Worm (Caenorhabditis elegans): ENCODE data around the gene gcsh-1.

The gcsh-1 gene

DNA sequence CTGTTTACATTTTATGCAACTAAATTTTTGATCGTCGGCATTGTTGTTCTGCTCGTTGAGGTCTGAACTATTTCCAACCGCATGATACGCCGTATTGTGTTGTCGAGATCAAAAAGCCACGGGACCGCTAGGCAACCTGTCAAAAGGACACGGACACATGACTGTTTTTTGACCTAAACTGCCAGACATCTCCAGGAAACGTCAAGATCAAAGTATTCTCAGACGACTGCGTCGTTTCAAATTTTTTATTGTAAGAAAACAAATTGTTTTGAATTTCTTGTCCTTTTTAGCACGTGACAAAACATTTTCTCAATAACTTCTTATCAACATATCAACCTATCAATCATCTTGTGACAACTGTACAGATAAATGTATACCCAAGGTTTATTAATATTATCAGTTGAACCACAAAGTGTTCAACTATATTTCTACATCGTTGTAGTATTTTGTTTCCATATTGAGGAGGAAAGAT is 12.7 kb downstream of the gcsh-1 start (continued):
- TF ChIP-seq mxl-3 (GFP tag; optimal IDR thresholded peaks at IDR 0.05) (peak; percentile 43), nhr-77 (tag; optimal IDR thresholded peaks at IDR 0.05) (peak; percentile 76), lin-13 (GFP tag; optimal IDR thresholded peaks at IDR 0.05) (no peak), rbr-2 (tag; optimal IDR thresholded peaks at IDR 0.05) (no peak), pha-4 (GFP tag; IDR thresholded peaks at IDR 0.05) (no peak), pha-4 (tag; optimal IDR thresholded peaks at IDR 0.05) (no peak), lin-15B (tag; optimal IDR thresholded peaks at IDR 0.05) (no peak), attf-4 (tag; optimal IDR thresholded peaks at IDR 0.05) (no peak), lim-7 (GFP tag; IDR thresholded peaks at IDR 0.05) (no peak), duxl-1 (tag; optimal IDR thresholded peaks at IDR 0.05; ENCODE audit: poor library complexity) (no peak), mdt-29 (GFP tag; IDR thresholded peaks at IDR 0.05) (0 out of 2 replicates have a peak, but pooled peaks have one; percentile 63), hlh-11 (tag; optimal IDR thresholded peaks at IDR 0.05) (peak; percentile 95), nhr-41 (GFP tag; IDR thresholded peaks at IDR 0.05) (no peak), F37D6.2 (tag; optimal IDR thresholded peaks at IDR 0.05) (no peak), Y75B8A.6 (GFP tag; IDR thresholded peaks at IDR 0.05) (no peak), zfp-2 (tag; optimal IDR thresholded peaks at IDR 0.05) (no peak), daf-12 (tag; optimal IDR thresholded peaks at IDR 0.05) (no peak), R02D3.7 (tag; optimal IDR thresholded peaks at IDR 0.05) (no peak), nhr-42 (GFP tag; IDR thresholded peaks at IDR 0.05) (no peak), unc-62 (GFP tag; optimal IDR thresholded peaks at IDR 0.05 in 1 of 2) (peak; percentile 57 to 99), unc-62 (tag; optimal IDR thresholded peaks at IDR 0.05) (no peak), zip-2 (tag; optimal IDR thresholded peaks at IDR 0.05) (no peak), gei-8 (GFP tag; optimal IDR thresholded peaks at IDR 0.05) (peak; percentile 77), zag-1 (tag; optimal IDR thresholded peaks at IDR 0.05) (no peak), set-16 (GFP tag; IDR thresholded peaks at IDR 0.05) (no peak), spr-3 (GFP tag; optimal IDR thresholded peaks at IDR 0.05) (no peak), snpc-1.2 (GFP tag; IDR thresholded peaks at IDR 0.05) (no peak), nhr-10 (tag; optimal IDR thresholded peaks at IDR 0.05) (no peak), sdz-12 (GFP tag; optimal IDR thresholded peaks at IDR 0.05) (no peak), lir-3 (tag; optimal IDR thresholded peaks at IDR 0.05) (no peak), Y105C5A.15 (GFP tag; IDR thresholded peaks at IDR 0.05) (no peak), ceh-32 (tag; optimal IDR thresholded peaks at IDR 0.05; ENCODE audit: poor library complexity) (no peak), hmg-1.1 (GFP tag; IDR thresholded peaks at IDR 0.05) (no peak), saeg-2 (GFP tag; IDR thresholded peaks at IDR 0.05) (peak; percentile 84; the same call in 1 of the 2 replicates), ZK337.2 (GFP tag; IDR thresholded peaks at IDR 0.05) (no peak), nhr-11 (tag; optimal IDR thresholded peaks at IDR 0.05) (no peak), skn-1 (tag; optimal IDR thresholded peaks at IDR 0.05) (no peak), egl-27 (tag; optimal IDR thresholded peaks at IDR 0.05) (no peak), mep-1 (tag; optimal IDR thresholded peaks at IDR 0.05) (peak; percentile 80), zip-11 (GFP tag; IDR thresholded peaks at IDR 0.05) (no peak), F26F4.8 (GFP tag; conservative IDR thresholded peaks at IDR 0.05) (no peak), hlh-30 (tag; optimal IDR thresholded peaks at IDR 0.05; ENCODE audit: insufficient read depth) (peak; percentile 92), unc-130 (GFP tag; optimal IDR thresholded peaks at IDR 0.05) (no peak), spr-1 (tag; optimal IDR thresholded peaks at IDR 0.05) (peak; percentile 19), ama-1 (optimal IDR thresholded peaks at IDR 0.05) (no peak), D1046.2 (GFP tag; IDR thresholded peaks at IDR 0.05) (no peak), Y5F2A.4 (GFP tag; optimal IDR thresholded peaks at IDR 0.05) (no peak), daf-8 (GFP tag; IDR thresholded peaks at IDR 0.05) (no peak), nhr-28 (tag; optimal IDR thresholded peaks at IDR 0.05) (peak; percentile 92), ctbp-1 (GFP tag; IDR thresholded peaks at IDR 0.05) (no peak), F44E2.7 (GFP tag; IDR thresholded peaks at IDR 0.05) (no peak), Y48G9A.11 (GFP tag; IDR thresholded peaks at IDR 0.05) (no peak), snpc-4 (tag; optimal IDR thresholded peaks at IDR 0.05) (no peak), ztf-11 (tag; optimal IDR thresholded peaks at IDR 0.05) (no peak)

Data from whole organism, L4 larva.